Fruit fly (Drosophila melanogaster): ENCODE results near the gene CG43799.
A peak's percentile ranks its signal among the peaks of the same experiment; 100 is the strongest.

The CG43799 gene

DNA sequence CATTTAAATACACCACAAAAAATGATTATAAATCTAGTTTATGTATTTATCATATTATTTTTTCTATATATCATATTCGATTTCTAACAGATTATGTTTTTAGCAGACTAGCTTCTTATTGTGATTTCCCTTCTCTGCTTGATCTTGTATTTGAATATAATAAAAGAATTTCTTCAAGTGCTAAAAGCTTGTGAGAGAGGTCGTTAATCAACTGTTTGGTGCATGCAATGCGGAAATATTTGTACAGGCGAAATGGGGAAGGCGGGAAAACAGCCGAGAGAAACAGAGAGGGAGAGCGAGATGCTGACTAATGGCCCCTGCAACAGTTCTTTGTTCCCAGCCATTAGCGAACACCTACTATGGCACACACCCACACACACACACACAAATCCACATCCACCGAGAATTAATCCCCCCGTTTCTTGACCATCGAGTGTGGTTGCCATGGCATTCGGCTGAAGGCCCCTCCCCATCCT lies 27.9 kb upstream of the CG43799 start (continued):
- TF ChIP-seq CG10631 (GFP tag; optimal IDR thresholded peaks at IDR 0.05): peak; percentile 42
- peak; percentile 45 for TF ChIP-seq topi (GFP tag; optimal IDR thresholded peaks at IDR 0.05)
- TF ChIP-seq Eip75B (GFP tag; optimal IDR thresholded peaks at IDR 0.05): peak; percentile 11
- TF ChIP-seq fkh (GFP tag; optimal IDR thresholded peaks at IDR 0.05): no peak
- peak; percentile 69 for TF ChIP-seq esn (GFP tag; optimal IDR thresholded peaks at IDR 0.05)
- peak; percentile 80 for TF ChIP-seq CG15336 (GFP tag; IDR thresholded peaks at IDR 0.05)
- TF ChIP-seq spab (GFP tag; optimal IDR thresholded peaks at IDR 0.05): peak; percentile 28
- TF ChIP-seq Met (GFP tag; optimal IDR thresholded peaks at IDR 0.05): peak; percentile 63
- TF ChIP-seq Sox15 (GFP tag; optimal IDR thresholded peaks at IDR 0.05): no peak
- peak; percentile 4 for TF ChIP-seq CG11762 (GFP tag; optimal IDR thresholded peaks at IDR 0.05; ENCODE audit: insufficient read depth)
- TF ChIP-seq Gug (GFP tag; IDR thresholded peaks at IDR 0.05): peak; percentile 56
- TF ChIP-seq lz (GFP tag; optimal IDR thresholded peaks at IDR 0.05): peak; percentile 2
- peak; percentile 52 for TF ChIP-seq CG3032 (tag; optimal IDR thresholded peaks at IDR 0.05)
- TF ChIP-seq salr (GFP tag; optimal IDR thresholded peaks at IDR 0.05): no peak
- peak; percentile 79 for TF ChIP-seq CG8119 (GFP tag; IDR thresholded peaks at IDR 0.05)
- TF ChIP-seq acj6 (GFP tag; optimal IDR thresholded peaks at IDR 0.05): peak; percentile 49

dm6 chr2L:7200168-7200567 lies 27.4 kb upstream of the CG43799 start:
- no peak for TF ChIP-seq dsx (GFP tag; optimal IDR thresholded peaks at IDR 0.05; ENCODE audit: poor library complexity, severe bottlenecking)
- TF ChIP-seq CG1621 (tag; optimal IDR thresholded peaks at IDR 0.05): no peak
- no peak for TF ChIP-seq CG8319 (GFP tag; optimal IDR thresholded peaks at IDR 0.05)
- TF ChIP-seq OdsH (GFP tag; optimal IDR thresholded peaks at IDR 0.05): no peak
- TF ChIP-seq CG32006 (GFP tag; optimal IDR thresholded peaks at IDR 0.05): peak; percentile 42
- TF ChIP-seq cyc (GFP tag; optimal IDR thresholded peaks at IDR 0.05): no peak
- no peak for TF ChIP-seq CG34406 (GFP tag; optimal IDR thresholded peaks at IDR 0.05)
- TF ChIP-seq Sox15 (GFP tag; optimal IDR thresholded peaks at IDR 0.05): no peak
- TF ChIP-seq Blimp-1 (GFP tag; optimal IDR thresholded peaks at IDR 0.05): no peak
- no peak for TF ChIP-seq Sox14 (GFP tag; optimal IDR thresholded peaks at IDR 0.05)
- peak; percentile 73 for TF ChIP-seq svp (GFP tag)
- peak in 1 of 2 experiments; percentile 16 for TF ChIP-seq salr (GFP tag; optimal IDR thresholded peaks at IDR 0.05)
- TF ChIP-seq Eip78C (GFP tag): peak; percentile 72
- TF ChIP-seq Sox102F (GFP tag; optimal IDR thresholded peaks at IDR 0.05): no peak
- TF ChIP-seq Ets21C (GFP tag; optimal IDR thresholded peaks at IDR 0.05): peak; percentile 3
- peak; percentile 32 for TF ChIP-seq esn (GFP tag; optimal IDR thresholded peaks at IDR 0.05)
- no peak for TF ChIP-seq CG4318 (GFP tag; optimal IDR thresholded peaks at IDR 0.05)
- TF ChIP-seq Eip75B (GFP tag; optimal IDR thresholded peaks at IDR 0.05): peak; percentile 22
- no peak for TF ChIP-seq CG7368 (GFP tag; optimal IDR thresholded peaks at IDR 0.05)
- no peak for TF ChIP-seq acj6 (GFP tag; optimal IDR thresholded peaks at IDR 0.05)
- TF ChIP-seq lz (GFP tag; optimal IDR thresholded peaks at IDR 0.05): no peak
- no peak for TF ChIP-seq CG11902 (GFP tag; optimal IDR thresholded peaks at IDR 0.05)
- no peak for TF ChIP-seq achi (GFP tag; optimal IDR thresholded peaks at IDR 0.05)
- 0 out of 2 replicates have a peak, but pooled peaks have one; percentile 1 for TF ChIP-seq CG15336 (GFP tag; IDR thresholded peaks at IDR 0.05)
- TF ChIP-seq topi (GFP tag; optimal IDR thresholded peaks at IDR 0.05): peak; percentile 8
- TF ChIP-seq CG10631 (GFP tag; optimal IDR thresholded peaks at IDR 0.05): peak; percentile 1
- no peak for TF ChIP-seq fd85E (GFP tag; optimal IDR thresholded peaks at IDR 0.05)
- TF ChIP-seq CG6163 (GFP tag; IDR thresholded peaks at IDR 0.05): no peak
- no peak for TF ChIP-seq vri (GFP tag; optimal IDR thresholded peaks at IDR 0.05)
- no peak for TF ChIP-seq Met (GFP tag; optimal IDR thresholded peaks at IDR 0.05)
- no peak for TF ChIP-seq Lpt (GFP tag; optimal IDR thresholded peaks at IDR 0.05)
- no peak for TF ChIP-seq net (GFP tag; optimal IDR thresholded peaks at IDR 0.05)
- peak; percentile 12 for TF ChIP-seq pdm3 (GFP tag; optimal IDR thresholded peaks at IDR 0.05)
- no peak for TF ChIP-seq CG16779 (tag; optimal IDR thresholded peaks at IDR 0.05)
